Worm (Caenorhabditis elegans): ENCODE data around the gene tbb-4.

tbb-4 gene

ce11 chrX:9467573-9467972 is 30.9 kb upstream of the tbb-4 start (continued):
- TF ChIP-seq ama-1 (optimal IDR thresholded peaks at IDR 0.05) (no peak), ama-1 (GFP tag; optimal IDR thresholded peaks at IDR 0.05) (peak in 1 of 2 experiments; percentile 72), F33H1.4 (GFP tag; IDR thresholded peaks at IDR 0.05) (no peak), cebp-2 (GFP tag; IDR thresholded peaks at IDR 0.05) (no peak), let-607 (tag; optimal IDR thresholded peaks at IDR 0.05) (peak; percentile 14 to 32), nhr-27 (tag; optimal IDR thresholded peaks at IDR 0.05) (peak; percentile 34), dox-1 (GFP tag; IDR thresholded peaks at IDR 0.05) (no peak; the same call in 1 of the 2 replicates), Y56A3A.18 (GFP tag; IDR thresholded peaks at IDR 0.05) (peak; percentile 88), lin-35 (GFP tag; optimal IDR thresholded peaks at IDR 0.05) (peak in 2 of 3 experiments; percentile 38 to 71), Y79H2A.3 (GFP tag; conservative IDR thresholded peaks at IDR 0.05) (no peak), hmg-1.2 (GFP tag; IDR thresholded peaks at IDR 0.05) (peak; percentile 84), egl-44 (GFP tag; IDR thresholded peaks at IDR 0.05) (peak; percentile 59; the same call in 1 of the 2 replicates), gei-17 (GFP tag; optimal IDR thresholded peaks at IDR 0.05) (peak; percentile 84), attf-3 (GFP tag; conservative IDR thresholded peaks at IDR 0.05) (peak; percentile 44), somi-1 (GFP tag; optimal IDR thresholded peaks at IDR 0.05) (peak; percentile 62), F22D6.2 (tag; optimal IDR thresholded peaks at IDR 0.05) (peak; percentile 65), F39B2.1 (GFP tag; IDR thresholded peaks at IDR 0.05) (no peak), rpc-1 (optimal IDR thresholded peaks at IDR 0.05) (peak; percentile 96), rpc-1 (tag; optimal IDR thresholded peaks at IDR 0.05) (peak; percentile 93), B0261.1 (tag; optimal IDR thresholded peaks at IDR 0.05) (peak; percentile 92), tlf-1 (GFP tag; optimal IDR thresholded peaks at IDR 0.05) (peak; percentile 47), madf-10 (tag; optimal IDR thresholded peaks at IDR 0.05) (peak; percentile 78), nfya-2 (GFP tag; IDR thresholded peaks at IDR 0.05) (no peak), die-1 (tag; optimal IDR thresholded peaks at IDR 0.05) (peak; percentile 86), nhr-80 (tag; optimal IDR thresholded peaks at IDR 0.05) (peak; percentile 13), cebp-1 (GFP tag; IDR thresholded peaks at IDR 0.05) (0 out of 2 replicates have a peak, but pooled peaks have one; percentile 33), cebp-1 (tag; optimal IDR thresholded peaks at IDR 0.05) (no peak), hlh-12 (tag; optimal IDR thresholded peaks at IDR 0.05) (no peak), D2030.7 (GFP tag; IDR thresholded peaks at IDR 0.05) (peak; percentile 70), ztf-26 (tag; optimal IDR thresholded peaks at IDR 0.05) (peak; percentile 79), unc-130 (GFP tag; optimal IDR thresholded peaks at IDR 0.05) (peak; percentile 19), C17E4.6 (GFP tag; IDR thresholded peaks at IDR 0.05) (no peak), hsf-1 (GFP tag; IDR thresholded peaks at IDR 0.05) (no peak), egrh-3 (GFP tag; IDR thresholded peaks at IDR 0.05) (no peak), atf-7 (tag; optimal IDR thresholded peaks at IDR 0.05) (peak; percentile 83), snpc-3.4 (tag; optimal IDR thresholded peaks at IDR 0.05) (peak; percentile 64), F10E7.11 (tag; optimal IDR thresholded peaks at IDR 0.05) (peak; percentile 39), hmg-20 (GFP tag; IDR thresholded peaks at IDR 0.05) (peak; percentile 76; the same call in 1 of the 2 replicates), him-1 (tag; optimal IDR thresholded peaks at IDR 0.05) (peak; percentile 88), ztf-3 (GFP tag; optimal IDR thresholded peaks at IDR 0.05) (peak; percentile 51), aptf-3 (GFP tag; IDR thresholded peaks at IDR 0.05) (no peak; the same call in 1 of the 2 replicates), Y53F4B.3 (GFP tag; IDR thresholded peaks at IDR 0.05) (peak; percentile 31; the same call in 1 of the 2 replicates), attf-6 (GFP tag; IDR thresholded peaks at IDR 0.05) (peak; percentile 34; the same call in 1 of the 2 replicates), bed-1 (GFP tag; IDR thresholded peaks at IDR 0.05) (no peak), K12H6.12 (tag; optimal IDR thresholded peaks at IDR 0.05) (peak; percentile 37), athp-1 (tag; optimal IDR thresholded peaks at IDR 0.05) (peak; percentile 55), zim-3 (tag; optimal IDR thresholded peaks at IDR 0.05) (peak; percentile 63)
